Worm (Caenorhabditis elegans): Measurements from ENCODE around the gene unc-30.

DNA sequence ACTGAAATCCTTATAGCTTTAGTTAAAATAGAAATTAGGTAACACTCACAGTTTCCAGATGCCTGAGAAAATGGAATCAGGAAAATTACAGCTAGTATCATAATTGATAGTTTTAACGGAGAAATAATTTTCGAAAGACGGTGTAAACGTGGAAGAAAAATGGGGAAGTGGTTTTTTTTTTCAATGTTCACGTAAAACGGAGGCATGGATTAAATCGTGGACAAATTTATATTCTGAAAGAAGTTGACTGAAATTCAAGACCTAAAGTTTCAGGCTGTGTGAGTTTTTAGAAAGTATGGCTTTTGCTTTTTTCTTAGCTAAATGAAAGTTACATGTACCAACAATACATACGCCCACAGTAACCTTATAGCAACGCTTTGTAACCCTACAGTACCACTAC is 23.5 kb downstream of the unc-30 start, which contains the start of gene spe-43:
- TF ChIP-seq elt-4 (tag; optimal IDR thresholded peaks at IDR 0.05) (no peak), mec-3 (tag; optimal IDR thresholded peaks at IDR 0.05; ENCODE audit: borderline replicate concordance) (no peak), pha-4 (tag; optimal IDR thresholded peaks at IDR 0.05) (no peak), ets-4 (tag; optimal IDR thresholded peaks at IDR 0.05) (no peak)

Measured in whole organism, late embryonic.